Fruit fly (Drosophila melanogaster) whole organism, wandering third instar larva: ENCODE results near the gene Sodh2.
A peak's percentile ranks its signal among the peaks of the same experiment; 100 is the strongest.

Experiments
- Abd-B ChIP-seq: fragments of >200 bp; optimal IDR thresholded peaks from 2 replicates; lab custom pipeline; 2017; ENCODE audit warnings: missing biosample characterization, missing genetic modification characterization
- CG32264 ChIP-seq: fragments of 200-800 bp; sonication (Bioruptor generic); optimal IDR thresholded peaks from 2 replicates; lab custom pipeline; 2016; ENCODE audit warnings: missing biosample characterization, missing genetic modification characterization
- CG9705 ChIP-seq: fragments of 200-800 bp; sonication (Bioruptor generic); optimal IDR thresholded peaks from 2 replicates; lab custom pipeline; 2018; ENCODE audit warnings: missing biosample characterization, mild to moderate bottlenecking, missing genetic modification characterization
- CrebA ChIP-seq: fragments of 200-800 bp; sonication (Bioruptor generic); optimal IDR thresholded peaks from 2 replicates; lab custom pipeline; 2016; ENCODE audit warnings: missing biosample characterization, mild to moderate bottlenecking, missing genetic modification characterization, borderline replicate concordance
- Dfd ChIP-seq: fragments of >200 bp; optimal IDR thresholded peaks from 2 replicates; lab custom pipeline; 2017; ENCODE audit warnings: missing biosample characterization, missing genetic modification characterization
- Dif ChIP-seq: fragments of 200-275, 200-300 bp; sonication (Bioruptor generic); optimal IDR thresholded peaks from 2 replicates; lab custom pipeline; 2018; ENCODE audit warnings: missing biosample characterization, missing genetic modification characterization; ENCODE audit not compliant: partially characterized antibody
- GATAd ChIP-seq: sonication (Bioruptor generic); optimal IDR thresholded peaks from 2 replicates; lab custom pipeline; 2016; ENCODE audit warnings: missing biosample characterization, missing genetic modification characterization
- HLH106 ChIP-seq: fragments of 200-800 bp; optimal IDR thresholded peaks from 3 replicates; lab custom pipeline; 2019; ENCODE audit warnings: missing biosample characterization, mild to moderate bottlenecking, missing genetic modification characterization, moderate library complexity
- Hnf4 ChIP-seq: fragments of 200-800 bp; sonication (Bioruptor generic); optimal IDR thresholded peaks from 2 replicates; lab custom pipeline; 2016; ENCODE audit warnings: missing biosample characterization, mild to moderate bottlenecking, missing genetic modification characterization
- Hr78 ChIP-seq: fragments of >200 bp; optimal IDR thresholded peaks from 2 replicates; lab custom pipeline; 2017; ENCODE audit warnings: missing biosample characterization, missing genetic modification characterization
- Hr83 ChIP-seq: fragments of 200-300 bp; sonication (Bioruptor generic); optimal IDR thresholded peaks from 2 replicates; lab custom pipeline; 2016; ENCODE audit warnings: missing biosample characterization, mild to moderate bottlenecking, missing genetic modification characterization, moderate library complexity; ENCODE audit not compliant: poor library complexity, severe bottlenecking
- Jra ChIP-seq: sonication (Bioruptor generic); optimal IDR thresholded peaks from 2 replicates; lab custom pipeline; 2016; ENCODE audit warnings: missing biosample characterization, missing genetic modification characterization
- Mio ChIP-seq: sonication (Bioruptor generic); optimal IDR thresholded peaks from 2 replicates; lab custom pipeline; 2016; ENCODE audit warnings: missing biosample characterization, missing genetic modification characterization
- Myc ChIP-seq: fragments of >200 bp; optimal IDR thresholded peaks from 2 replicates; lab custom pipeline; 2017
- N ChIP-seq: fragments of >200 bp; optimal IDR thresholded peaks from 2 replicates; lab custom pipeline; 2018; ENCODE audit warnings: missing biosample characterization, missing external identifiers, missing genetic modification characterization
- OdsH ChIP-seq: fragments of 200-800 bp; sonication (Bioruptor generic); optimal IDR thresholded peaks from 2 replicates; lab custom pipeline; 2016; ENCODE audit warnings: missing biosample characterization, mild to moderate bottlenecking, missing genetic modification characterization
- Rel ChIP-seq, 2 experiments: fragments of 200-800 bp; sonication (Bioruptor generic) in 1 of 2; optimal IDR thresholded peaks; 2 replicates in 1 of 2; 3 replicates in 1 of 2; lab custom pipeline; 2016 to 2019; ENCODE audit warnings: mild to moderate bottlenecking in 2 of 2, missing biosample characterization in 2 of 2, missing genetic modification characterization in 2 of 2, moderate library complexity in 1 of 2
- Sp1 ChIP-seq: fragments of 200-800 bp; sonication (Bioruptor generic); optimal IDR thresholded peaks from 3 replicates; lab custom pipeline; 2019; ENCODE audit warnings: missing biosample characterization, mild to moderate bottlenecking, missing genetic modification characterization, moderate library complexity
- Vsx2 ChIP-seq: fragments of 200-300, 225-300 bp; sonication (Bioruptor generic); optimal IDR thresholded peaks from 2 replicates; lab custom pipeline; 2018; ENCODE audit warnings: missing biosample characterization, missing genetic modification characterization; ENCODE audit not compliant: partially characterized antibody
- br ChIP-seq: fragments of 200-800 bp; sonication (Bioruptor generic); optimal IDR thresholded peaks from 2 replicates; lab custom pipeline; 2016; ENCODE audit warnings: missing biosample characterization, missing genetic modification characterization
- dl ChIP-seq, 2 experiments: fragments of 175-275, 200-275 bp in 1 of 2; fragments of 200-275 bp in 1 of 2; sonication (Bioruptor generic); optimal IDR thresholded peaks; lab custom pipeline; 2018; ENCODE audit warnings: mild to moderate bottlenecking in 2 of 2, missing biosample characterization in 2 of 2, missing genetic modification characterization in 2 of 2, moderate library complexity in 2 of 2; ENCODE audit not compliant: partially characterized antibody in 2 of 2, insufficient read depth in 1 of 2
- dmrt93B ChIP-seq: fragments of 200-800 bp; sonication (Bioruptor generic); optimal IDR thresholded peaks from 2 replicates; lab custom pipeline; 2018; ENCODE audit warnings: missing biosample characterization, mild to moderate bottlenecking, missing genetic modification characterization
- dsf ChIP-seq: sonication (Bioruptor generic); optimal IDR thresholded peaks from 2 replicates; lab custom pipeline; 2016; ENCODE audit warnings: missing biosample characterization, missing genetic modification characterization, borderline replicate concordance
- ey ChIP-seq: fragments of 200-800 bp; sonication (Bioruptor generic); optimal IDR thresholded peaks from 2 replicates; lab custom pipeline; 2016; ENCODE audit warnings: missing biosample characterization, missing genetic modification characterization
- foxo ChIP-seq, 2 experiments: fragments of 200-800 bp; sonication (Bioruptor generic); optimal IDR thresholded peaks; 2 replicates in 1 of 2; 3 replicates in 1 of 2; lab custom pipeline; 2016 to 2017; ENCODE audit warnings: missing biosample characterization in 2 of 2, missing genetic modification characterization in 2 of 2
- fru ChIP-seq: fragments of 200-800 bp; sonication (Bioruptor generic); optimal IDR thresholded peaks from 3 replicates; lab custom pipeline; 2016; ENCODE audit warnings: missing biosample characterization, mild to moderate bottlenecking, missing genetic modification characterization
- h ChIP-seq: fragments of 200-800 bp; sonication (Bioruptor generic); optimal IDR thresholded peaks from 3 replicates; lab custom pipeline; 2016; ENCODE audit warnings: missing biosample characterization, mild to moderate bottlenecking, missing genetic modification characterization
- jim ChIP-seq: fragments of 175-275, 200-325 bp; sonication (Bioruptor generic); optimal IDR thresholded peaks from 2 replicates; lab custom pipeline; 2016; ENCODE audit warnings: missing biosample characterization, mild to moderate bottlenecking, missing genetic modification characterization
- lola ChIP-seq: fragments of >200 bp; optimal IDR thresholded peaks from 2 replicates; lab custom pipeline; 2017; ENCODE audit warnings: missing biosample characterization, missing genetic modification characterization
- pan ChIP-seq: fragments of >200 bp; optimal IDR thresholded peaks from 2 replicates; lab custom pipeline; 2017
- psq ChIP-seq: fragments of 200-800 bp; sonication (Bioruptor generic); optimal IDR thresholded peaks from 3 replicates; lab custom pipeline; 2017; ENCODE audit warnings: missing biosample characterization, mild to moderate bottlenecking, missing genetic modification characterization, moderate library complexity
- rgr ChIP-seq: fragments of 200-800 bp; sonication (Bioruptor generic); optimal IDR thresholded peaks from 3 replicates; lab custom pipeline; 2016; ENCODE audit warnings: missing biosample characterization, mild to moderate bottlenecking, missing genetic modification characterization
- sage ChIP-seq: fragments of 200-800 bp; sonication (Bioruptor generic); optimal IDR thresholded peaks from 2 replicates; lab custom pipeline; 2016; ENCODE audit warnings: missing biosample characterization, mild to moderate bottlenecking, missing genetic modification characterization
- sv ChIP-seq: fragments of 200-800 bp; sonication (Bioruptor generic); optimal IDR thresholded peaks from 3 replicates; lab custom pipeline; 2016; ENCODE audit warnings: missing biosample characterization, missing genetic modification characterization
- tai ChIP-seq: sonication (Bioruptor generic); optimal IDR thresholded peaks from 2 replicates; lab custom pipeline; 2016; ENCODE audit warnings: missing biosample characterization, missing genetic modification characterization
- usp ChIP-seq: fragments of >200 bp; optimal IDR thresholded peaks from 2 replicates; lab custom pipeline; 2017; ENCODE audit warnings: missing biosample characterization, missing genetic modification characterization
- woc ChIP-seq: sonication (Bioruptor generic); optimal IDR thresholded peaks from 2 replicates; lab custom pipeline; 2016; ENCODE audit warnings: missing biosample characterization, mild to moderate bottlenecking, missing genetic modification characterization

Sodh2 gene

dm6 chr3R:10877808-10878207 lies 1.6 kb downstream of the Sodh2 start:
- TF ChIP-seq sv (GFP tag; lab: Kevin White, UChicago) (no peak), sage (GFP tag; lab: Kevin White, UChicago) (no peak), dmrt93B (GFP tag; lab: Kevin White, UChicago) (no peak), Hr78 (GFP tag; lab: Kevin White, UChicago) (no peak), jim (GFP tag; lab: Kevin White, UChicago) (no peak), Abd-B (GFP tag; lab: Kevin White, UChicago) (no peak), tai (GFP tag; lab: Kevin White, UChicago) (no peak), Vsx2 (no peak), N (GFP tag; lab: Kevin White, UChicago) (no peak), HLH106 (no peak), psq (GFP tag; lab: Kevin White, UChicago) (no peak), CG9705 (GFP tag; lab: Kevin White, UChicago) (no peak), Mio (GFP tag; lab: Kevin White, UChicago) (no peak), Sp1 (GFP tag; lab: Kevin White, UChicago) (no peak), Rel (GFP tag; optimal IDR thresholded peaks at IDR 0.05; lab: Kevin White, UChicago) (no peak), Rel (tag; optimal IDR thresholded peaks at IDR 0.05; lab: Kevin White, UChicago) (no peak), foxo (GFP tag; optimal IDR thresholded peaks at IDR 0.05; lab: Kevin White, UChicago) (no peak), GATAd (no peak), usp (GFP tag; lab: Kevin White, UChicago) (no peak)

- no peak for TF ChIP-seq GATAd
- no peak for TF ChIP-seq Jra (GFP tag; lab: Kevin White, UChicago)
- no peak for TF ChIP-seq h (GFP tag; lab: Kevin White, UChicago)
- no peak for TF ChIP-seq Hr83 (GFP tag; lab: Kevin White, UChicago)
- no peak for TF ChIP-seq Abd-B (GFP tag; lab: Kevin White, UChicago)
- TF ChIP-seq Mio (GFP tag; lab: Kevin White, UChicago) = no peak
Observed at dm6 chr3R:10878628-10879027, 2.4 kb downstream of the Sodh2 start.

dm6 chr3R:10879219-10879618 lies 3.0 kb downstream of the Sodh2 start, which contains the start of gene CG14695:
Gene CG14695 (minus strand): TSS chr3R:10879319.
- TF ChIP-seq lola (GFP tag; lab: Kevin White, UChicago) (no peak), Dfd (GFP tag; lab: Kevin White, UChicago) (no peak), br (GFP tag; lab: Kevin White, UChicago) (no peak), Abd-B (GFP tag; lab: Kevin White, UChicago) (no peak), psq (GFP tag; lab: Kevin White, UChicago) (no peak), sage (GFP tag; lab: Kevin White, UChicago) (no peak), foxo (GFP tag; optimal IDR thresholded peaks at IDR 0.05; lab: Kevin White, UChicago) (no peak)

- TF ChIP-seq Mio (GFP tag; lab: Kevin White, UChicago) = no peak
- peak; percentile 97 for TF ChIP-seq Myc
- TF ChIP-seq GATAd = no peak
- no peak for TF ChIP-seq dl (GFP tag; optimal IDR thresholded peaks at IDR 0.05; lab: Kevin White, UChicago; ENCODE audit: insufficient read depth in 1 of 2, partially characterized antibody in 2 of 2)
- no peak for TF ChIP-seq dmrt93B (GFP tag; lab: Kevin White, UChicago)
- peak; percentile 91 for TF ChIP-seq woc
- peak; percentile 71 for TF ChIP-seq Hnf4 (GFP tag; lab: Kevin White, UChicago)
- TF ChIP-seq Dfd (GFP tag; lab: Kevin White, UChicago) = no peak
- no peak for TF ChIP-seq pan
- TF ChIP-seq ey = peak; percentile 52
- no peak for TF ChIP-seq usp (GFP tag; lab: Kevin White, UChicago)
- peak; percentile 21 for TF ChIP-seq Sp1 (GFP tag; lab: Kevin White, UChicago)
- TF ChIP-seq N (GFP tag; lab: Kevin White, UChicago) = no peak
- peak in 1 of 2 experiments; percentile 34 for TF ChIP-seq foxo (GFP tag; optimal IDR thresholded peaks at IDR 0.05; lab: Kevin White, UChicago)
- peak; percentile 13 for TF ChIP-seq CG32264 (GFP tag; lab: Kevin White, UChicago)
- TF ChIP-seq Hr78 (GFP tag; lab: Kevin White, UChicago) = no peak
- peak; percentile 30 for TF ChIP-seq CG9705 (GFP tag; lab: Kevin White, UChicago)
- peak; percentile 82 for TF ChIP-seq fru (GFP tag; lab: Kevin White, UChicago)
- TF ChIP-seq tai (GFP tag; lab: Kevin White, UChicago) = no peak
- TF ChIP-seq OdsH (GFP tag; lab: Kevin White, UChicago) = no peak
- peak; percentile 60 for TF ChIP-seq sv (GFP tag; lab: Kevin White, UChicago)
- TF ChIP-seq jim (GFP tag; lab: Kevin White, UChicago) = no peak
- TF ChIP-seq Vsx2 = no peak
- TF ChIP-seq CrebA (GFP tag; lab: Kevin White, UChicago) = no peak
- TF ChIP-seq Rel (GFP tag; optimal IDR thresholded peaks at IDR 0.05; lab: Kevin White, UChicago) = no peak
- peak; percentile 22 for TF ChIP-seq Rel (tag; optimal IDR thresholded peaks at IDR 0.05; lab: Kevin White, UChicago)
- no peak for TF ChIP-seq lola (GFP tag; lab: Kevin White, UChicago)
- no peak for TF ChIP-seq Abd-B (GFP tag; lab: Kevin White, UChicago)
- no peak for TF ChIP-seq Hr83 (GFP tag; lab: Kevin White, UChicago)
- TF ChIP-seq h (GFP tag; lab: Kevin White, UChicago) = peak; percentile 55
- no peak for TF ChIP-seq Dif
- peak; percentile 2 for TF ChIP-seq psq (GFP tag; lab: Kevin White, UChicago)
- TF ChIP-seq rgr (GFP tag; lab: Kevin White, UChicago) = peak; percentile 52
- TF ChIP-seq Jra (GFP tag; lab: Kevin White, UChicago) = peak; percentile 63
- TF ChIP-seq dsf (GFP tag; lab: Kevin White, UChicago) = no peak
- peak; percentile 57 for TF ChIP-seq HLH106
- TF ChIP-seq br (GFP tag; lab: Kevin White, UChicago) = peak; percentile 39
Observed at dm6 chr3R:10881824-10882559, 5.8 kb downstream of the Sodh2 start, which contains the start of gene Tpc1. Gene Tpc1 (minus strand): TSS chr3R:10882188.
